Worm (Caenorhabditis elegans): Measurements from ENCODE around the gene scd-2.
A peak's percentile ranks its signal among the peaks of the same experiment; 100 is the strongest.

- peak; percentile 23; the same call in 1 of the 2 replicates for TF ChIP-seq K11D2.4 (GFP tag; IDR thresholded peaks at IDR 0.05)
- TF ChIP-seq snpc-4 (GFP tag; optimal IDR thresholded peaks at IDR 0.05): no peak
- TF ChIP-seq snpc-4 (tag; optimal IDR thresholded peaks at IDR 0.05): peak in 3 of 4 experiments; percentile 29 to 78 (median 38)
- no peak for TF ChIP-seq K12H6.12 (tag; optimal IDR thresholded peaks at IDR 0.05)
- TF ChIP-seq lir-1 (GFP tag; conservative IDR thresholded peaks at IDR 0.05): no peak
Measured at ce11 chrV:6656451-6657115, 23.6 kb downstream of the scd-2 start, which contains the start of gene snb-1.

All from whole organism, young adult.